Fruit fly (Drosophila melanogaster): Measurements from ENCODE around the gene TyrR.

TyrR gene

dm6 chr3R:17733261-17733660 is 29.7 kb downstream of the TyrR start, which contains the start of gene CG14321 (continued):
- TF ChIP-seq wor (GFP tag; IDR thresholded peaks at IDR 0.05) (no peak), CG17568 (GFP tag; optimal IDR thresholded peaks at IDR 0.05) (no peak), Awh (GFP tag; IDR thresholded peaks at IDR 0.05) (no peak), gt (GFP tag; IDR thresholded peaks at IDR 0.05) (no peak), CG17385 (GFP tag; optimal IDR thresholded peaks at IDR 0.05) (no peak), tll (GFP tag; optimal IDR thresholded peaks at IDR 0.05) (no peak), CG14050 (GFP tag; IDR thresholded peaks at IDR 0.05) (no peak), Gsc (GFP tag; IDR thresholded peaks at IDR 0.05) (no peak), nerfin-1 (tag; optimal IDR thresholded peaks at IDR 0.05) (no peak), CG2199 (GFP tag; IDR thresholded peaks at IDR 0.05) (peak; percentile 66; the same call in 1 of the 3 replicates), CG4360 (GFP tag; IDR thresholded peaks at IDR 0.05) (no peak), CrebB (tag; optimal IDR thresholded peaks at IDR 0.05) (no peak), esg (GFP tag; conservative IDR thresholded peaks at IDR 0.05) (no peak), slbo (GFP tag; IDR thresholded peaks at IDR 0.05) (peak; percentile 20; the same call in 1 of the 2 replicates), phol (tag; optimal IDR thresholded peaks at IDR 0.05) (peak; percentile 31), zen2 (GFP tag; IDR thresholded peaks at IDR 0.05; ENCODE audit: partially characterized antibody) (peak; percentile 35; the same call in 1 of the 3 replicates), Opbp (GFP tag; IDR thresholded peaks at IDR 0.05; ENCODE audit: partially characterized antibody) (peak; percentile 71; the same call in 2 of the 3 replicates), crp (GFP tag; optimal IDR thresholded peaks at IDR 0.05) (peak; percentile 40 to 86), CG12659 (GFP tag; optimal IDR thresholded peaks at IDR 0.05) (no peak), nmo (GFP tag; optimal IDR thresholded peaks at IDR 0.05) (no peak), Sin3A (optimal IDR thresholded peaks at IDR 0.05) (no peak), schlank (tag; optimal IDR thresholded peaks at IDR 0.05) (no peak), Asciz (GFP tag; optimal IDR thresholded peaks at IDR 0.05) (no peak), fru (optimal IDR thresholded peaks at IDR 0.05) (no peak), Gug (GFP tag; IDR thresholded peaks at IDR 0.05) (no peak), Optix (GFP tag; IDR thresholded peaks at IDR 0.05) (no peak), onecut (GFP tag; IDR thresholded peaks at IDR 0.05) (no peak), CG15479 (GFP tag; optimal IDR thresholded peaks at IDR 0.05) (no peak), hth (optimal IDR thresholded peaks at IDR 0.05) (no peak), CG17328 (GFP tag; IDR thresholded peaks at IDR 0.05) (no peak), CG6683 (GFP tag; optimal IDR thresholded peaks at IDR 0.05) (no peak), dati (GFP tag; IDR thresholded peaks at IDR 0.05) (no peak), CG14710 (tag; optimal IDR thresholded peaks at IDR 0.05) (peak; percentile 22), CG16813 (GFP tag; IDR thresholded peaks at IDR 0.05; ENCODE audit: partially characterized antibody) (peak; percentile 64), MESR4 (GFP tag; optimal IDR thresholded peaks at IDR 0.05) (peak; percentile 0), CG4617 (GFP tag; optimal IDR thresholded peaks at IDR 0.05; ENCODE audit: borderline replicate concordance) (no peak), B-H2 (GFP tag; optimal IDR thresholded peaks at IDR 0.05) (no peak), ato (GFP tag; IDR thresholded peaks at IDR 0.05; ENCODE audit: partially characterized antibody) (peak; percentile 21; the same call in 1 of the 2 replicates), otp (GFP tag; IDR thresholded peaks at IDR 0.05) (no peak), CG10959 (GFP tag; IDR thresholded peaks at IDR 0.05) (0 out of 2 replicates have a peak, but pooled peaks have one; percentile 13), Max (GFP tag; optimal IDR thresholded peaks at IDR 0.05) (no peak), row (GFP tag; IDR thresholded peaks at IDR 0.05) (no peak), br (optimal IDR thresholded peaks at IDR 0.05) (no peak), Tbp (GFP tag; optimal IDR thresholded peaks at IDR 0.05) (no peak), CG1603 (tag; optimal IDR thresholded peaks at IDR 0.05) (peak; percentile 40), ken (GFP tag; IDR thresholded peaks at IDR 0.05) (no peak), CG16779 (GFP tag; IDR thresholded peaks at IDR 0.05) (no peak), pan (optimal IDR thresholded peaks at IDR 0.05) (no peak), pan (GFP tag; optimal IDR thresholded peaks at IDR 0.05 in 1 of 2, IDR thresholded peaks at IDR 0.05 in 1 of 2) (no peak), CG14441 (GFP tag; IDR thresholded peaks at IDR 0.05) (no peak), CG6791 (GFP tag; IDR thresholded peaks at IDR 0.05; ENCODE audit: partially characterized antibody) (peak; percentile 58; the same call in 2 of the 3 replicates), CG5953 (GFP tag; IDR thresholded peaks at IDR 0.05) (no peak)

Measured in whole organism, embryonic.